Fruit fly (Drosophila melanogaster): Measurements from ENCODE around the gene Uros1.

Uros1 gene

dm6 chrX:8897859-8898427, 2.1 kb downstream of the Uros1 start, which contains the start of gene Moe (continued):
- TF ChIP-seq CG4360 (GFP tag; IDR thresholded peaks at IDR 0.05) (no peak), lab (GFP tag; optimal IDR thresholded peaks at IDR 0.05) (peak; percentile 47), twi (tag; optimal IDR thresholded peaks at IDR 0.05) (no peak), CG18262 (tag; optimal IDR thresholded peaks at IDR 0.05) (no peak), so (GFP tag; IDR thresholded peaks at IDR 0.05) (no peak), CG4404 (GFP tag; IDR thresholded peaks at IDR 0.05) (peak; percentile 15; the same call in 1 of the 2 replicates), CG14050 (GFP tag; IDR thresholded peaks at IDR 0.05) (no peak), Fer3 (tag; optimal IDR thresholded peaks at IDR 0.05) (no peak), fd3F (GFP tag; optimal IDR thresholded peaks at IDR 0.05) (no peak), CG18599 (GFP tag; optimal IDR thresholded peaks at IDR 0.05) (peak; percentile 29), ERR (GFP tag; optimal IDR thresholded peaks at IDR 0.05) (peak; percentile 55), pita (GFP tag; optimal IDR thresholded peaks at IDR 0.05) (no peak), Dek (tag; optimal IDR thresholded peaks at IDR 0.05) (peak; percentile 4), Ptx1 (GFP tag; IDR thresholded peaks at IDR 0.05) (peak; percentile 45; the same call in 1 of the 2 replicates), Bdp1 (GFP tag; optimal IDR thresholded peaks at IDR 0.05) (peak; percentile 4), klu (GFP tag; IDR thresholded peaks at IDR 0.05) (0 out of 2 replicates have a peak, but pooled peaks have one; percentile 18), Myb (GFP tag; optimal IDR thresholded peaks at IDR 0.05) (peak; percentile 79), Trl (optimal IDR thresholded peaks at IDR 0.05) (peak in 1 of 2 experiments; percentile 46), Trl (GFP tag; optimal IDR thresholded peaks at IDR 0.05) (peak; percentile 76), ac (GFP tag; optimal IDR thresholded peaks at IDR 0.05) (no peak), Hey (tag; optimal IDR thresholded peaks at IDR 0.05) (no peak), esg (GFP tag; conservative IDR thresholded peaks at IDR 0.05) (no peak), sima (GFP tag; optimal IDR thresholded peaks at IDR 0.05) (no peak), CrebB (tag; optimal IDR thresholded peaks at IDR 0.05) (no peak), CG32532 (GFP tag; IDR thresholded peaks at IDR 0.05) (peak; percentile 67), CG8359 (GFP tag; optimal IDR thresholded peaks at IDR 0.05; ENCODE audit: borderline replicate concordance) (no peak), trem (tag; optimal IDR thresholded peaks at IDR 0.05) (peak; percentile 48), CG7372 (GFP tag; IDR thresholded peaks at IDR 0.05) (no peak), CG17385 (GFP tag; optimal IDR thresholded peaks at IDR 0.05) (no peak), CG13287 (GFP tag; IDR thresholded peaks at IDR 0.05; ENCODE audit: partially characterized antibody) (peak; percentile 84), wek (GFP tag; optimal IDR thresholded peaks at IDR 0.05) (no peak), Ravus (GFP tag; IDR thresholded peaks at IDR 0.05) (no peak), CG30020 (tag; optimal IDR thresholded peaks at IDR 0.05) (peak; percentile 27), C15 (GFP tag; IDR thresholded peaks at IDR 0.05) (no peak), Aef1 (GFP tag; IDR thresholded peaks at IDR 0.05) (peak; percentile 37; the same call in 1 of the 3 replicates), sna (GFP tag; IDR thresholded peaks at IDR 0.05; ENCODE audit: partially characterized antibody) (peak; percentile 68; the same call in 1 of the 2 replicates), BEAF-32 (GFP tag; optimal IDR thresholded peaks at IDR 0.05) (peak; percentile 87), HmgD (GFP tag; optimal IDR thresholded peaks at IDR 0.05) (peak; percentile 45), stwl (tag; optimal IDR thresholded peaks at IDR 0.05) (peak; percentile 62), Ets97D (GFP tag; optimal IDR thresholded peaks at IDR 0.05) (peak; percentile 81), CG11398 (GFP tag; optimal IDR thresholded peaks at IDR 0.05) (peak; percentile 38), pan (optimal IDR thresholded peaks at IDR 0.05) (no peak), pan (GFP tag; optimal IDR thresholded peaks at IDR 0.05 in 1 of 2, IDR thresholded peaks at IDR 0.05 in 1 of 2) (peak in 1 of 2 experiments; percentile 47), cas (GFP tag; IDR thresholded peaks at IDR 0.05) (no peak), ara (GFP tag; IDR thresholded peaks at IDR 0.05) (no peak), pros (GFP tag; optimal IDR thresholded peaks at IDR 0.05) (no peak), HLH3B (GFP tag; IDR thresholded peaks at IDR 0.05) (0 out of 2 replicates have a peak, but pooled peaks have one; percentile 26), MBD-R2 (GFP tag; IDR thresholded peaks at IDR 0.05) (peak; percentile 59), pho (GFP tag; optimal IDR thresholded peaks at IDR 0.05) (peak; percentile 65), Hsf (GFP tag; optimal IDR thresholded peaks at IDR 0.05) (peak; percentile 69), CG11560 (tag; IDR thresholded peaks at IDR 0.05) (no peak)

Measured in whole organism, embryonic.